Fruit fly (Drosophila melanogaster) whole organism, embryonic: ENCODE data around the gene CG34310.

ENCODE experiments used
- Asciz ChIP-seq: fragments of 200-800 bp; sonication (Bioruptor generic); optimal IDR thresholded peaks from 2 replicates; lab custom pipeline; 2017; ENCODE audit warnings: missing biosample characterization, mild to moderate bottlenecking, missing genetic modification characterization, missing genetic modification reagents
- Awh ChIP-seq: fragments of 200-800 bp; sonication (Bioruptor generic); IDR thresholded peaks from 2 replicates; pipeline ENCODE4, ENCODE4 v1.3.6; 2022; ENCODE audit warnings: missing biosample characterization, missing genetic modification characterization
- CG10147 ChIP-seq: fragments of 200-800 bp; sonication (Bioruptor generic); optimal IDR thresholded peaks from 2 replicates; lab custom pipeline; 2019; ENCODE audit warnings: missing biosample characterization, mild to moderate bottlenecking, missing genetic modification characterization, moderate library complexity
- CG10209 ChIP-seq: fragments of 200-800 bp; sonication (Bioruptor generic); optimal IDR thresholded peaks from 3 replicates; lab custom pipeline; 2017; ENCODE audit warnings: missing biosample characterization, mild to moderate bottlenecking, missing genetic modification characterization, missing genetic modification reagents
- CG12744 ChIP-seq: fragments of 200-800 bp; sonication (Bioruptor generic); optimal IDR thresholded peaks from 2 replicates; lab custom pipeline; 2016; ENCODE audit warnings: missing biosample characterization, missing genetic modification characterization
- CG14710 ChIP-seq: fragments of 200-800 bp; sonication (Bioruptor generic); optimal IDR thresholded peaks from 3 replicates; lab custom pipeline; 2019; ENCODE audit warnings: missing biosample characterization, mild to moderate bottlenecking, missing genetic modification characterization, moderate library complexity
- CG14860 ChIP-seq: fragments of 200-800 bp; sonication (Bioruptor generic); IDR thresholded peaks from 3 replicates; pipeline ENCODE4 v1.3.6; 2022; ENCODE audit warnings: missing biosample characterization, missing genetic modification characterization; ENCODE audit not compliant: partially characterized antibody
- CG15696 ChIP-seq: fragments of 200-800 bp; sonication (Bioruptor generic); optimal IDR thresholded peaks from 2 replicates; lab custom pipeline; 2019; ENCODE audit warnings: missing biosample characterization, mild to moderate bottlenecking, missing genetic modification characterization, moderate library complexity
- CG17829 ChIP-seq: fragments of 200-800 bp; optimal IDR thresholded peaks from 2 replicates; lab custom pipeline; 2019; ENCODE audit warnings: missing biosample characterization, mild to moderate bottlenecking, missing genetic modification characterization, moderate library complexity
- CG2120 ChIP-seq: fragments of 200-800 bp; sonication (Bioruptor generic); optimal IDR thresholded peaks from 3 replicates; lab custom pipeline; 2016; ENCODE audit warnings: missing biosample characterization, missing genetic modification characterization
- CG2712 ChIP-seq: fragments of 200-800 bp; optimal IDR thresholded peaks from 3 replicates; lab custom pipeline; 2019; ENCODE audit warnings: missing biosample characterization, mild to moderate bottlenecking, missing genetic modification characterization, moderate library complexity
- CG5180 ChIP-seq: fragments of 200-800 bp; sonication (Bioruptor generic); optimal IDR thresholded peaks from 3 replicates; lab custom pipeline; 2017; ENCODE audit warnings: missing biosample characterization, missing genetic modification characterization, mild to moderate bottlenecking, moderate library complexity, missing genetic modification reagents
- CG6254 ChIP-seq: fragments of 200-800 bp; sonication (Bioruptor generic); optimal IDR thresholded peaks from 3 replicates; lab custom pipeline; 2017; ENCODE audit warnings: mild to moderate bottlenecking, missing biosample characterization, missing genetic modification reagents, missing genetic modification characterization
- CG6791 ChIP-seq: fragments of 200-800 bp; sonication (Bioruptor generic); IDR thresholded peaks from 3 replicates; pipeline ENCODE4 v1.3.6; 2022; ENCODE audit warnings: missing biosample characterization, missing genetic modification characterization; ENCODE audit not compliant: partially characterized antibody
- CG7786 ChIP-seq: fragments of 200-800 bp; sonication (Bioruptor generic); optimal IDR thresholded peaks from 2 replicates; lab custom pipeline; 2016; ENCODE audit warnings: missing biosample characterization, missing genetic modification characterization
- CG8281 ChIP-seq: fragments of 200-800 bp; sonication (Bioruptor generic); optimal IDR thresholded peaks from 2 replicates; lab custom pipeline; 2018; ENCODE audit warnings: missing biosample characterization, mild to moderate bottlenecking, missing genetic modification characterization, moderate library complexity
- CG8765 ChIP-seq: fragments of 200-800 bp; sonication (Bioruptor generic); IDR thresholded peaks from 2 replicates; pipeline ENCODE4 v1.3.6; 2022; ENCODE audit warnings: missing biosample characterization, missing genetic modification characterization
- E2f1 ChIP-seq: fragments of 200-800 bp; sonication (Bioruptor generic); IDR thresholded peaks from 2 replicates; pipeline ENCODE4 v1.3.6; 2022; ENCODE audit warnings: missing biosample characterization, missing genetic modification characterization
- Ets65A ChIP-seq: fragments of 200-800 bp; sonication (Bioruptor generic); peaks from one replicate; lab custom pipeline; 2016; ENCODE audit warnings: missing biosample characterization, missing genetic modification characterization
- HHEX ChIP-seq: fragments of 200-800 bp; sonication (Bioruptor generic); optimal IDR thresholded peaks from 3 replicates; lab custom pipeline; 2017; ENCODE audit warnings: missing biosample characterization, mild to moderate bottlenecking, missing genetic modification characterization, missing genetic modification reagents
- HmgD ChIP-seq: fragments of 200-800 bp; sonication (Bioruptor generic); optimal IDR thresholded peaks from 3 replicates; lab custom pipeline; 2016; ENCODE audit warnings: missing biosample characterization, missing genetic modification characterization
- MTF-1 ChIP-seq: fragments of 200-800 bp; sonication (Bioruptor generic); optimal IDR thresholded peaks from 2 replicates; lab custom pipeline; 2018; ENCODE audit warnings: missing biosample characterization, mild to moderate bottlenecking, missing genetic modification characterization, borderline replicate concordance
- Neu2 ChIP-seq: fragments of 200-800 bp; sonication (Bioruptor generic); optimal IDR thresholded peaks from 3 replicates; lab custom pipeline; 2016; ENCODE audit warnings: missing biosample characterization, missing genetic modification characterization, borderline replicate concordance
- Nf-YB ChIP-seq: fragments of 200-800 bp; sonication (Bioruptor generic); optimal IDR thresholded peaks from 3 replicates; lab custom pipeline; 2019; ENCODE audit warnings: missing biosample characterization, mild to moderate bottlenecking, missing genetic modification characterization, moderate library complexity
- Oaz ChIP-seq: fragments of 200-800 bp; sonication (Bioruptor generic); IDR thresholded peaks from 2 replicates; pipeline ENCODE4 v1.3.6; 2022; ENCODE audit warnings: missing biosample characterization, missing genetic modification characterization
- Sry-δ ChIP-seq: fragments of 200-800 bp; sonication (Bioruptor generic); optimal IDR thresholded peaks from 2 replicates; lab custom pipeline; 2016; ENCODE audit warnings: missing biosample characterization, missing genetic modification characterization
- Usf ChIP-seq: fragments of 200-800 bp; sonication (Bioruptor generic); optimal IDR thresholded peaks from 2 replicates; lab custom pipeline; 2017; ENCODE audit warnings: missing genotype, missing biosample characterization, missing genetic modification characterization
- bbx ChIP-seq: fragments of 200-800 bp; sonication (Bioruptor generic); IDR thresholded peaks from 2 replicates; pipeline ENCODE4 v1.3.6; 2022; ENCODE audit warnings: missing biosample characterization, missing genetic modification characterization; ENCODE audit not compliant: partially characterized antibody
- cg ChIP-seq: fragments of 200-800 bp; sonication (Bioruptor generic); optimal IDR thresholded peaks from 3 replicates; lab custom pipeline; 2019; ENCODE audit warnings: missing biosample characterization, mild to moderate bottlenecking, missing genetic modification characterization, moderate library complexity
- ci ChIP-seq: fragments of 200-800 bp; sonication (Bioruptor generic); IDR thresholded peaks from 3 replicates; pipeline ENCODE4 v1.3.6; 2022; ENCODE audit warnings: missing biosample characterization, missing genetic modification characterization
- crc ChIP-seq: fragments of 200-800 bp; sonication (Bioruptor generic); optimal IDR thresholded peaks from 2 replicates; lab custom pipeline; 2016; ENCODE audit warnings: missing biosample characterization, missing genetic modification characterization
- emc ChIP-seq: fragments of 200-800 bp; sonication (Bioruptor generic); optimal IDR thresholded peaks from 2 replicates; lab custom pipeline; 2016; ENCODE audit warnings: missing biosample characterization, missing genetic modification characterization
- eve ChIP-seq, 2 experiments: fragments of >200 bp; optimal IDR thresholded peaks; 2 replicates each; lab custom pipeline; 2017; ENCODE audit warnings: missing biosample characterization in 2 of 2, missing genetic modification characterization in 2 of 2
- exex ChIP-seq: fragments of 200-800 bp; sonication (Bioruptor generic); optimal IDR thresholded peaks from 4 replicates; lab custom pipeline; 2018; ENCODE audit warnings: missing biosample characterization, mild to moderate bottlenecking, missing genetic modification characterization, moderate library complexity
- fru ChIP-seq: fragments of >200 bp; optimal IDR thresholded peaks from 2 replicates; lab custom pipeline; 2017
- hb ChIP-seq: fragments of 200-800 bp; sonication (Bioruptor generic); IDR thresholded peaks from 3 replicates; pipeline ENCODE4 v1.3.6; 2022; ENCODE audit warnings: missing biosample characterization, missing genetic modification characterization; ENCODE audit not compliant: partially characterized antibody
- hbn ChIP-seq: fragments of 200-800 bp; sonication (Bioruptor generic); IDR thresholded peaks from 2 replicates; pipeline ENCODE4 v1.3.6; 2022; ENCODE audit warnings: missing biosample characterization, missing genetic modification characterization; ENCODE audit not compliant: partially characterized antibody
- hth ChIP-seq: fragments of >200 bp; optimal IDR thresholded peaks from 2 replicates; lab custom pipeline; 2017; ENCODE audit warnings: inconsistent platforms
- jing ChIP-seq: fragments of 200-800 bp; sonication (Bioruptor generic); optimal IDR thresholded peaks from 2 replicates; lab custom pipeline; 2018; ENCODE audit warnings: missing biosample characterization, mild to moderate bottlenecking, missing genetic modification characterization
- jumu ChIP-seq: fragments of 200-800 bp; sonication (Bioruptor generic); optimal IDR thresholded peaks from 3 replicates; lab custom pipeline; 2016; ENCODE audit warnings: missing biosample characterization, missing genetic modification characterization
- nerfin-1 ChIP-seq: fragments of 200-800 bp; sonication (Bioruptor generic); optimal IDR thresholded peaks from 3 replicates; lab custom pipeline; 2019; ENCODE audit warnings: missing biosample characterization, mild to moderate bottlenecking, missing genetic modification characterization, moderate library complexity
- pfk ChIP-seq: fragments of 200-800 bp; sonication (Bioruptor generic); optimal IDR thresholded peaks from 2 replicates; lab custom pipeline; 2018; ENCODE audit warnings: missing biosample characterization, mild to moderate bottlenecking, missing genetic modification characterization, moderate library complexity
- pnt ChIP-seq: fragments of 200-800 bp; sonication (Bioruptor generic); optimal IDR thresholded peaks from 3 replicates; lab custom pipeline; 2016; ENCODE audit warnings: missing biosample characterization, missing genetic modification characterization
- rib ChIP-seq: fragments of 200-800 bp; sonication (Bioruptor generic); IDR thresholded peaks from 2 replicates; pipeline ENCODE4 v1.3.6; 2022; ENCODE audit warnings: missing biosample characterization, missing genetic modification characterization
- sc ChIP-seq, 3 experiments: fragments of >200 bp in 2 of 3; fragments of 200-800 bp in 1 of 3; sonication (Bioruptor generic) in 1 of 3; optimal IDR thresholded peaks; 2 replicates in 2 of 3; 3 replicates in 1 of 3; lab custom pipeline; 2017; ENCODE audit warnings: mild to moderate bottlenecking in 1 of 3, missing biosample characterization in 1 of 3, missing genetic modification characterization in 1 of 3, missing genetic modification reagents in 1 of 3
- sd ChIP-seq: fragments of 200-800 bp; sonication (Bioruptor generic); optimal IDR thresholded peaks from 3 replicates; lab custom pipeline; 2018; ENCODE audit warnings: missing biosample characterization, mild to moderate bottlenecking, missing genetic modification characterization, moderate library complexity
- slp2 ChIP-seq: fragments of 200-800 bp; sonication (Bioruptor generic); optimal IDR thresholded peaks from 2 replicates; lab custom pipeline; 2016; ENCODE audit warnings: missing biosample characterization, missing genetic modification characterization
- sug ChIP-seq: fragments of 200-800 bp; optimal IDR thresholded peaks from 2 replicates; lab custom pipeline; 2019; ENCODE audit warnings: missing biosample characterization, mild to moderate bottlenecking, missing genetic modification characterization, moderate library complexity

CG34310 gene

dm6 chr2L:6673211-6674012 lies 9.9 kb downstream of the CG34310 start, which contains the start of gene Spn27A (continued):
- TF ChIP-seq sd (tag; lab: Kevin White, UChicago) = no peak
- TF ChIP-seq jing = peak; percentile 51
- no peak for TF ChIP-seq CG14860
- TF ChIP-seq CG8765 (GFP tag; lab: Robert Waterston, UW) = no peak
- peak; percentile 74 for TF ChIP-seq CG2712 (tag; lab: Kevin White, UChicago)
- TF ChIP-seq MTF-1 = no peak
- no peak for TF ChIP-seq CG6254 (GFP tag; lab: Kevin White, UChicago)
- TF ChIP-seq eve (GFP tag; optimal IDR thresholded peaks at IDR 0.05; lab: Kevin White, UChicago) = no peak
- TF ChIP-seq crc = peak; percentile 37
- peak; percentile 2 for TF ChIP-seq Nf-YB
- no peak for TF ChIP-seq CG6791
- peak; percentile 60 for TF ChIP-seq HHEX
- TF ChIP-seq CG8281 (tag; lab: Kevin White, UChicago) = peak; percentile 21
- peak; percentile 56 for TF ChIP-seq CG10209
- no peak for TF ChIP-seq fru (lab: Kevin White, UChicago)
- TF ChIP-seq Ets65A = peak; percentile 95
- peak; percentile 53 for TF ChIP-seq slp2
- TF ChIP-seq emc = no peak
- peak; percentile 59 for TF ChIP-seq CG17829
- no peak for TF ChIP-seq sc (optimal IDR thresholded peaks at IDR 0.05; lab: Kevin White, UChicago)
- TF ChIP-seq sc (GFP tag; optimal IDR thresholded peaks at IDR 0.05; lab: Kevin White, UChicago) = peak; percentile 49
- 0 out of 2 replicates have a peak, but pooled peaks have one; percentile 25 for TF ChIP-seq bbx (GFP tag; lab: Robert Waterston, UW)
- peak; percentile 51 for TF ChIP-seq Sry-δ (GFP tag; lab: Kevin White, UChicago)
- peak; percentile 26 for TF ChIP-seq hbn (GFP tag; lab: Robert Waterston, UW)
- peak; percentile 29 for TF ChIP-seq exex
- no peak for TF ChIP-seq Oaz
- TF ChIP-seq jumu = peak; percentile 31
- peak; percentile 21 for TF ChIP-seq CG5180
- peak; percentile 55 for TF ChIP-seq pnt (GFP tag; lab: Kevin White, UChicago)
- no peak for TF ChIP-seq CG12744 (GFP tag; lab: Kevin White, UChicago)
- TF ChIP-seq E2f1 (GFP tag; lab: Robert Waterston, UW) = 0 out of 2 replicates have a peak, but pooled peaks have one; percentile 34
- TF ChIP-seq CG2120 (GFP tag; lab: Kevin White, UChicago) = peak; percentile 76
- peak; percentile 76 for TF ChIP-seq nerfin-1 (tag; lab: Kevin White, UChicago)
- TF ChIP-seq cg (GFP tag; lab: Kevin White, UChicago) = no peak
- TF ChIP-seq CG15696 (tag; lab: Kevin White, UChicago) = no peak
- TF ChIP-seq Awh (GFP tag; lab: Robert Waterston, UW) = peak; percentile 41; the same call in 1 of the 2 replicates
- peak; percentile 75 for TF ChIP-seq CG14710
- no peak for TF ChIP-seq pfk (GFP tag; lab: Kevin White, UChicago)
- peak; percentile 64 for TF ChIP-seq Asciz (GFP tag; lab: Kevin White, UChicago)
- peak; percentile 2 for TF ChIP-seq sug (tag; lab: Kevin White, UChicago)
- peak; percentile 36 for TF ChIP-seq HmgD
- TF ChIP-seq CG7786 (GFP tag; lab: Kevin White, UChicago) = peak; percentile 55
- TF ChIP-seq hb = no peak
- 0 out of 2 replicates have a peak, but pooled peaks have one; percentile 17 for TF ChIP-seq rib (GFP tag; lab: Robert Waterston, UW)
- no peak for TF ChIP-seq hth (lab: Kevin White, UChicago)
- TF ChIP-seq ci (GFP tag; lab: Robert Waterston, UW) = 0 out of 3 replicates have a peak, but pooled peaks have one; percentile 51
- peak; percentile 30 for TF ChIP-seq CG10147 (GFP tag; lab: Kevin White, UChicago)
- TF ChIP-seq Neu2 (GFP tag; lab: Kevin White, UChicago) = no peak
- TF ChIP-seq Usf = no peak
